Worm (Caenorhabditis elegans): ENCODE results near the gene F20B6.5.
"Not testable (repeated sequence)": the region's sequence is repeated elsewhere in the genome, so short reads cannot be mapped to it uniquely, and the experiment has no call there.

Gene F20B6.5

DNA sequence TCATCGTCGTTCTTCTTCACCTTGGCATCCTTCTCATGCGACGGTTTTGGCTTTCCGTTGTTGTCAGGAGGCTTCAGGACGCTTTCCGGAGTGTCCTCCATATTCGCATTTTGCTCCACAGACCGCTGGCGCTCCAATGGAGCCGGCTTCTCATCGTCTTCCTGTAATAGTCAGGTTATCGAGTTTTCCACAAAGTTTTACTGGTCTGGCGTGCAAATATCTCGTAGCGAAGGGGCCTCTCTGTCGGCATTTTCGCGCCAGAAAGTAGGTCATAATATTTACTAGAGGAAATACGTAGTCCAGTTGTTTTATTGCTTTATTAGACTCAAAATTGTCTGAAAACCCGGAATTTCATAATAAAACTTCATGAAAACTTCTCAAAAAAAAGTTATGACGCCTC lies 2.4 kb upstream of the F20B6.5 start, which contains the start of gene F20B6.6:
Gene F20B6.6 (minus strand): TSS at position 101 of the 400 bp plus-strand sequence.
- TF ChIP-seq repo-1 (tag; optimal IDR thresholded peaks at IDR 0.05); bed-1 (GFP tag; IDR thresholded peaks at IDR 0.05); F37B4.10 (GFP tag; IDR thresholded peaks at IDR 0.05): not testable (repeated sequence)

DNA sequence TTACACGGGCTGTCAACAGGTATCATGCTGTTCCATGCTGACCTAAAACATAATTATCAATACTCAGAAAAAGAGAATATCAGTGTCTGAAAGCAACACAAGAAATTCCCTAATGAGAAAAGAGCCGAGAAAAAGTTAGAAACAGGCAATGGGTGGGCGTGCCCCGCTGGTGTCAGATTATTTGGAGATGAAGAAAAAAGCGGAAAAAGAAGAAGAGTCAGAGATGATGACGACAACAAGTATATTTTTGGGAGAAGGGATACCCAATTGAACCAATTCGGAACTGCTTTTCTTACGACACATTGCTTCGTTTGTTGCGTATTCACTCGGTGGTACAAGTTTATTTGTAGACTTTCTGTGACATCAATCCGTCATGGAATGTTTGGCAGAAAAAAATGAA lies 3.3 kb downstream of the F20B6.5 start, which contains the start of gene F20B6.4:
Gene F20B6.4 (minus strand): TSS at position 101 of the 400 bp plus-strand sequence.
- TF ChIP-seq hlh-12 (tag; optimal IDR thresholded peaks at IDR 0.05) (no peak), unc-62 (GFP tag; optimal IDR thresholded peaks at IDR 0.05) (no peak), die-1 (tag; optimal IDR thresholded peaks at IDR 0.05) (no peak), F33H1.4 (GFP tag; IDR thresholded peaks at IDR 0.05) (no peak), F57C9.4 (tag; optimal IDR thresholded peaks at IDR 0.05) (no peak), efl-1 (GFP tag; optimal IDR thresholded peaks at IDR 0.05) (no peak), aptf-3 (GFP tag; IDR thresholded peaks at IDR 0.05) (no peak), fkh-3 (tag; optimal IDR thresholded peaks at IDR 0.05) (no peak)

DNA sequence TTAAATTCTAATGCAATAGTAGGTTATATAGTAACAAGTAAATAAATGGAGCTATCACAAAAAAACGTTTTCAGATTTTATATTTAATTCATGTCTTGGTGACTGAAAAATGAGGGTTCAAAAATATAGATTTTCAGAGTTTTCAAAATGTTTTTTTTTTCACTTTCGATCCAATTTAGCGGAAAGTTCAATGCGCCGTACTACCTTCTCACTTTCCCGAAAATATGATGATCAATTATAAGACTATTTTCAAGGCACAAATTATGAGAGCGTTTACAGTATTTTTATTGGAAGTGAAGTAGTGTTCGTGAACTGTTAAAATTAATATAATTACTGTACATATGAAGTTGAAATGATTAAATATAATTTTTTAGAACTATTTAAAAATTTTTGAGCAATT lies 6.6 kb downstream of the F20B6.5 start:
- TF ChIP-seq ztf-3 (GFP tag; optimal IDR thresholded peaks at IDR 0.05) (peak; percentile 22), B0336.3 (GFP tag; IDR thresholded peaks at IDR 0.05) (peak; percentile 45; the same call in 1 of the 2 replicates), ets-4 (GFP tag; optimal IDR thresholded peaks at IDR 0.05) (no peak), zim-3 (tag; optimal IDR thresholded peaks at IDR 0.05) (peak; percentile 42), gei-17 (GFP tag; optimal IDR thresholded peaks at IDR 0.05) (peak; percentile 23), snpc-4 (GFP tag; optimal IDR thresholded peaks at IDR 0.05) (no peak), snpc-4 (tag; optimal IDR thresholded peaks at IDR 0.05) (peak in 1 of 4 experiments; percentile 17), atf-7 (tag; optimal IDR thresholded peaks at IDR 0.05) (peak; percentile 36), ztf-26 (tag; optimal IDR thresholded peaks at IDR 0.05) (peak; percentile 11), ekl-4 (GFP tag; IDR thresholded peaks at IDR 0.05) (peak; percentile 38; the same call in 1 of the 2 replicates), ceh-40 (GFP tag; IDR thresholded peaks at IDR 0.05) (no peak), repo-1 (tag; optimal IDR thresholded peaks at IDR 0.05) (peak; percentile 90), madf-10 (tag; optimal IDR thresholded peaks at IDR 0.05) (peak; percentile 36), lin-40 (tag; optimal IDR thresholded peaks at IDR 0.05) (peak; percentile 68), tlf-1 (GFP tag; optimal IDR thresholded peaks at IDR 0.05) (peak; percentile 42), B0035.1 (tag; optimal IDR thresholded peaks at IDR 0.05) (peak; percentile 48), tbp1 (GFP tag; optimal IDR thresholded peaks at IDR 0.05) (peak; percentile 18), nhr-90 (tag; optimal IDR thresholded peaks at IDR 0.05) (peak; percentile 40), nfyb-1 (GFP tag; IDR thresholded peaks at IDR 0.05) (peak; percentile 44; the same call in 1 of the 2 replicates), F37B4.10 (GFP tag; IDR thresholded peaks at IDR 0.05) (no peak), fkh-3 (tag; optimal IDR thresholded peaks at IDR 0.05) (peak; percentile 60), K11D2.4 (GFP tag; IDR thresholded peaks at IDR 0.05) (no peak), aptf-3 (GFP tag; IDR thresholded peaks at IDR 0.05) (no peak), K12H6.12 (tag; optimal IDR thresholded peaks at IDR 0.05) (no peak), let-607 (tag; optimal IDR thresholded peaks at IDR 0.05) (peak in 1 of 2 experiments; percentile 61), ZK185.1 (tag; optimal IDR thresholded peaks at IDR 0.05; ENCODE audit: poor library complexity, severe bottlenecking) (peak; percentile 29), ama-1 (optimal IDR thresholded peaks at IDR 0.05) (no peak), ama-1 (GFP tag; optimal IDR thresholded peaks at IDR 0.05) (no peak), chd-7 (tag; optimal IDR thresholded peaks at IDR 0.05) (peak; percentile 15), Y56A3A.18 (GFP tag; IDR thresholded peaks at IDR 0.05) (peak; percentile 75; the same call in 1 of the 2 replicates), egrh-3 (GFP tag; IDR thresholded peaks at IDR 0.05) (no peak)

Measured in whole organism, young adult.